Worm (Caenorhabditis elegans): ENCODE results near the gene fipr-11.

ce11 chrV:9899278-9899677, 6.7 kb downstream of the fipr-11 start, which contains the start of gene egl-47:
- TF ChIP-seq hmbx-1 (tag; optimal IDR thresholded peaks at IDR 0.05) (no peak), pes-1 (GFP tag; IDR thresholded peaks at IDR 0.05) (no peak), tbx-11 (GFP tag; IDR thresholded peaks at IDR 0.05) (no peak)

Data from whole organism, early embryonic.